Fruit fly (Drosophila melanogaster): ENCODE measurements around the gene eIF3f1.

Gene eIF3f1

dm6 chr3R:4728448-4728847 lies 14.5 kb upstream of the eIF3f1 start:
- TF ChIP-seq vnd (GFP tag; IDR thresholded peaks at IDR 0.05; ENCODE audit: partially characterized antibody) (0 out of 3 replicates have a peak, but pooled peaks have one; percentile 28), Dek (tag; optimal IDR thresholded peaks at IDR 0.05) (no peak), crp (GFP tag; optimal IDR thresholded peaks at IDR 0.05) (no peak), disco-r (GFP tag; optimal IDR thresholded peaks at IDR 0.05) (no peak), Hmx (GFP tag; optimal IDR thresholded peaks at IDR 0.05) (no peak), HLH4C (GFP tag; IDR thresholded peaks at IDR 0.05; ENCODE audit: partially characterized antibody) (0 out of 3 replicates have a peak, but pooled peaks have one; percentile 26), ab (GFP tag; optimal IDR thresholded peaks at IDR 0.05) (no peak), ci (GFP tag; IDR thresholded peaks at IDR 0.05) (no peak), fd64A (GFP tag; optimal IDR thresholded peaks at IDR 0.05) (no peak), CG4617 (GFP tag; optimal IDR thresholded peaks at IDR 0.05; ENCODE audit: borderline replicate concordance) (no peak), jigr1 (GFP tag; IDR thresholded peaks at IDR 0.05) (0 out of 3 replicates have a peak, but pooled peaks have one; percentile 23), CG18619 (GFP tag; optimal IDR thresholded peaks at IDR 0.05) (no peak), CG13894 (tag; optimal IDR thresholded peaks at IDR 0.05) (no peak), CG12659 (GFP tag; optimal IDR thresholded peaks at IDR 0.05) (no peak), cato (GFP tag; optimal IDR thresholded peaks at IDR 0.05; ENCODE audit: borderline replicate concordance) (no peak), eyg (GFP tag; optimal IDR thresholded peaks at IDR 0.05) (no peak), NC2α (GFP tag; optimal IDR thresholded peaks at IDR 0.05) (no peak), B-H2 (GFP tag; optimal IDR thresholded peaks at IDR 0.05) (no peak), Sox102F (GFP tag; optimal IDR thresholded peaks at IDR 0.05) (no peak), stwl (tag; optimal IDR thresholded peaks at IDR 0.05) (peak; percentile 95), D (optimal IDR thresholded peaks at IDR 0.05) (no peak), D (GFP tag; optimal IDR thresholded peaks at IDR 0.05) (no peak), ATbp (GFP tag; optimal IDR thresholded peaks at IDR 0.05) (no peak), trh (GFP tag; optimal IDR thresholded peaks at IDR 0.05) (no peak), gt (GFP tag; IDR thresholded peaks at IDR 0.05) (no peak), caup (GFP tag; optimal IDR thresholded peaks at IDR 0.05; ENCODE audit: severe bottlenecking) (no peak), CG34422 (GFP tag; IDR thresholded peaks at IDR 0.05) (no peak), CG18599 (GFP tag; optimal IDR thresholded peaks at IDR 0.05) (no peak), CG16813 (GFP tag; IDR thresholded peaks at IDR 0.05; ENCODE audit: partially characterized antibody) (peak; percentile 49; the same call in 2 of the 3 replicates), Blimp-1 (GFP tag; optimal IDR thresholded peaks at IDR 0.05) (no peak), CG14710 (tag; optimal IDR thresholded peaks at IDR 0.05) (peak; percentile 90), dmrt11E (tag; optimal IDR thresholded peaks at IDR 0.05) (no peak), Nf-YA (GFP tag; IDR thresholded peaks at IDR 0.05) (no peak), dimm (GFP tag; IDR thresholded peaks at IDR 0.05) (no peak), vvl (GFP tag; IDR thresholded peaks at IDR 0.05) (0 out of 2 replicates have a peak, but pooled peaks have one; percentile 30), Dll (GFP tag; IDR thresholded peaks at IDR 0.05; ENCODE audit: partially characterized antibody) (0 out of 4 replicates have a peak, but pooled peaks have one; percentile 13)

dm6 chr3R:4726796-4727195 lies 12.8 kb upstream of the eIF3f1 start:
- TF ChIP-seq CG2889 (GFP tag; IDR thresholded peaks at IDR 0.05) (no peak), D19A (tag; optimal IDR thresholded peaks at IDR 0.05) (peak; percentile 81), CG17361 (GFP tag; IDR thresholded peaks at IDR 0.05) (0 out of 3 replicates have a peak, but pooled peaks have one; percentile 11), sens (GFP tag) (peak; percentile 55), Sox102F (GFP tag; optimal IDR thresholded peaks at IDR 0.05) (peak; percentile 8)

Measured in whole organism, embryonic.